In genomic region chr2L:12172536-12173234, dm6 we compare ENCODE assay signal across 2 fruit fly cellular contexts.
A peak's percentile ranks its signal among the peaks of the same experiment; 100 is the strongest.
TF ChIP-seq lines count a peak whose summit lies in the region.

TSS of gene CG6583 (minus strand) at chr2L:12172586.
TSS of gene crok (plus strand) at chr2L:12172981.

- no peak for TF ChIP-seq CTCF in whole organism, embryonic (GFP tag; optimal IDR thresholded peaks at IDR 0.05; lab: Kevin White, UChicago)

TF ChIP-seq in whole organism, embryonic, 481 proteins besides CTCF, POLR2A, EP300 and RAD21 (continues in another document):
- TF ChIP-seq Gug (GFP tag; IDR thresholded peaks at IDR 0.05; lab: Robert Waterston, UW) (no peak), hkb (optimal IDR thresholded peaks at IDR 0.05; lab: Kevin White, UChicago) (no peak), hkb (GFP tag; IDR thresholded peaks at IDR 0.05; lab: Robert Waterston, UW) (peak; percentile 18; the same call in 1 of the 2 replicates), NFAT (GFP tag; IDR thresholded peaks at IDR 0.05; lab: Robert Waterston, UW) (no peak), crp (GFP tag; optimal IDR thresholded peaks at IDR 0.05; lab: Kevin White, UChicago) (no peak), aop (GFP tag; IDR thresholded peaks at IDR 0.05; lab: Robert Waterston, UW) (no peak), CG18764 (GFP tag; optimal IDR thresholded peaks at IDR 0.05; lab: Kevin White, UChicago) (no peak), CG9876 (GFP tag; optimal IDR thresholded peaks at IDR 0.05; lab: Kevin White, UChicago) (no peak), Mrtf (GFP tag; IDR thresholded peaks at IDR 0.05; lab: Robert Waterston, UW) (no peak), gsb (GFP tag; IDR thresholded peaks at IDR 0.05; lab: Robert Waterston, UW) (no peak), fd96Cb (tag; optimal IDR thresholded peaks at IDR 0.05; lab: Kevin White, UChicago) (no peak), br (optimal IDR thresholded peaks at IDR 0.05; lab: Kevin White, UChicago) (no peak), yki (optimal IDR thresholded peaks at IDR 0.05; lab: Kevin White, UChicago) (no peak), CG33557 (GFP tag; optimal IDR thresholded peaks at IDR 0.05; lab: Kevin White, UChicago) (no peak), ttk (GFP tag; IDR thresholded peaks at IDR 0.05; lab: Robert Waterston, UW) (no peak), Sox100B (GFP tag; optimal IDR thresholded peaks at IDR 0.05; lab: Kevin White, UChicago) (no peak), rib (GFP tag; IDR thresholded peaks at IDR 0.05; lab: Robert Waterston, UW) (no peak), jigr1 (GFP tag; IDR thresholded peaks at IDR 0.05; lab: Robert Waterston, UW) (no peak), CG3995 (GFP tag; optimal IDR thresholded peaks at IDR 0.05; lab: Kevin White, UChicago) (no peak), chm (GFP tag; IDR thresholded peaks at IDR 0.05; lab: Robert Waterston, UW) (no peak), Hand (GFP tag; optimal IDR thresholded peaks at IDR 0.05; lab: Kevin White, UChicago) (no peak), Ptx1 (GFP tag; IDR thresholded peaks at IDR 0.05; lab: Robert Waterston, UW) (no peak), Dbx (GFP tag; IDR thresholded peaks at IDR 0.05; lab: Robert Waterston, UW) (no peak), tx (GFP tag; optimal IDR thresholded peaks at IDR 0.05; lab: Kevin White, UChicago) (no peak), klu (GFP tag; IDR thresholded peaks at IDR 0.05; lab: Robert Waterston, UW) (no peak), unc-4 (GFP tag; IDR thresholded peaks at IDR 0.05; lab: Robert Waterston, UW; ENCODE audit: partially characterized antibody) (no peak), CG4617 (GFP tag; optimal IDR thresholded peaks at IDR 0.05; lab: Kevin White, UChicago; ENCODE audit: borderline replicate concordance) (peak; percentile 36), CG12744 (GFP tag; optimal IDR thresholded peaks at IDR 0.05; lab: Kevin White, UChicago) (no peak), Myb (GFP tag; optimal IDR thresholded peaks at IDR 0.05; lab: Kevin White, UChicago) (peak; percentile 95), CG15601 (tag; optimal IDR thresholded peaks at IDR 0.05; lab: Kevin White, UChicago) (peak; percentile 58), dmrt99B (tag; optimal IDR thresholded peaks at IDR 0.05; lab: Kevin White, UChicago) (no peak), run (tag; optimal IDR thresholded peaks at IDR 0.05; lab: Kevin White, UChicago) (no peak), Med (GFP tag; lab: Kevin White, UChicago) (peak; percentile 53), MBD-R2 (GFP tag; IDR thresholded peaks at IDR 0.05; lab: Robert Waterston, UW) (peak; percentile 60), CG8290 (GFP tag; optimal IDR thresholded peaks at IDR 0.05; lab: Kevin White, UChicago) (no peak), CG8290 (tag; optimal IDR thresholded peaks at IDR 0.05; lab: Kevin White, UChicago) (no peak), CG3281 (GFP tag; optimal IDR thresholded peaks at IDR 0.05; lab: Kevin White, UChicago) (no peak), bowl (GFP tag; IDR thresholded peaks at IDR 0.05; lab: Robert Waterston, UW) (no peak), CG7786 (GFP tag; optimal IDR thresholded peaks at IDR 0.05; lab: Kevin White, UChicago) (no peak), CG11085 (GFP tag; IDR thresholded peaks at IDR 0.05; lab: Robert Waterston, UW) (no peak), maf-S (GFP tag; optimal IDR thresholded peaks at IDR 0.05; lab: Kevin White, UChicago) (no peak), CG5180 (GFP tag; optimal IDR thresholded peaks at IDR 0.05; lab: Kevin White, UChicago) (no peak), Hr51 (GFP tag; optimal IDR thresholded peaks at IDR 0.05; lab: Kevin White, UChicago) (no peak), grn (GFP tag; optimal IDR thresholded peaks at IDR 0.05; lab: Kevin White, UChicago) (no peak), H15 (GFP tag; IDR thresholded peaks at IDR 0.05; lab: Robert Waterston, UW) (no peak), CHES-1-like (GFP tag; optimal IDR thresholded peaks at IDR 0.05; lab: Kevin White, UChicago) (no peak), ERR (GFP tag; optimal IDR thresholded peaks at IDR 0.05; lab: Kevin White, UChicago) (no peak), CG9727 (GFP tag; optimal IDR thresholded peaks at IDR 0.05; lab: Kevin White, UChicago) (no peak), CG9797 (GFP tag; optimal IDR thresholded peaks at IDR 0.05; lab: Kevin White, UChicago) (peak; percentile 69)

TF ChIP-seq in whole organism, prepupa, 60 proteins besides CTCF, POLR2A, EP300 and RAD21:
- no peak for TF ChIP-seq Blimp-1 (GFP tag; optimal IDR thresholded peaks at IDR 0.05; lab: Kevin White, UChicago)
- TF ChIP-seq fkh (GFP tag; optimal IDR thresholded peaks at IDR 0.05; lab: Kevin White, UChicago) = peak; percentile 74
